Worm (Caenorhabditis elegans): ENCODE measurements around the gene str-160.

str-160 gene

DNA sequence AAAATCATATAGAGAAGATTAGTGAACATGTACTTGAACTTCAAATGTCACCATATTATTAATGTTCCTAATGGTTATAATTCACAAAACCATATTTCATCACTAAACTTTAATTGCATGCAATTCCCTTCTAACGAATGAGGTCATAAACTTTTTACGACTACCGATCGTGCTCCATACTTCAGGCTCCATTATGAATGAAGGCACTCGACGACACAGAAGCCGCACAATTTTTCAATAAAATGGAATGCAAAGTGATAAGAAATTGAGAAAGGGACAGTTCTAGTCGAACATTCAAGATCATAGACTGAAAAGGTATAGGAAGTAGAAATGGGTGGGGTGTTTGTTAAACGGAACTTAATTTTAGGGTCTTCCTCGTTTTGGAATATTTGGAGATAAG lies 21.4 kb downstream of the str-160 start:
- no peak for TF ChIP-seq aly-2 (tag; optimal IDR thresholded peaks at IDR 0.05)
- no peak for TF ChIP-seq daf-12 (tag; optimal IDR thresholded peaks at IDR 0.05)
- TF ChIP-seq mdl-1 (tag; optimal IDR thresholded peaks at IDR 0.05), result no peak
- TF ChIP-seq ceh-82 (tag; optimal IDR thresholded peaks at IDR 0.05), result no peak
- TF ChIP-seq elt-2 (tag; optimal IDR thresholded peaks at IDR 0.05), result peak; percentile 64
- peak; percentile 7 for TF ChIP-seq pqm-1 (tag; optimal IDR thresholded peaks at IDR 0.05)

- TF ChIP-seq nhr-76 (tag; optimal IDR thresholded peaks at IDR 0.05), result no peak
- TF ChIP-seq elt-2 (tag; optimal IDR thresholded peaks at IDR 0.05), result peak; percentile 45
Observed at ce11 chrV:1756856-1757255, 22.2 kb downstream of the str-160 start, which contains the start of gene clec-204. Gene clec-204, plus strand, starts transcription at chrV:1757156.

DNA sequence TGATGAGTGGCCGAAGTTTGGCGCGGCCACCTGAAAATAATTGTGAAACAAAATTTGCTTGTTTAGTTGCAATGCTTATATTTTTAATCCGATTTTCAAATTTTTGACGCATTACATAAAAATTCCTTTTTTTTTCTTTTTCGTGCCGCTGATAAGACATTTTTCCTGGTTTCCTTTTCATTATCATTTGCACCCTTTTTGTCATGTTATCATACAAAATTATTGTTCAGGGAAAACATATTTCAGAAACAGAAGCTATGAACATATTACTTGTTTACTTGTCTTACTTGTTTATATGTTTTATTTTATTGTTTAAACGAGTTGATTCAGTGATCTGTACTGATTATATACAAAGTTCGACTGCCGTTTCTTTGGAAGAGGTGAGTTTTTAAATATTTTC lies 26.0 kb downstream of the str-160 start, which contains the start of gene clec-205:
clec-205 (plus strand) TSS at position 212 of the 400 bp plus-strand sequence.
- TF ChIP-seq ceh-28 (tag; optimal IDR thresholded peaks at IDR 0.05), result no peak
- TF ChIP-seq elt-2 (tag; optimal IDR thresholded peaks at IDR 0.05), result peak; percentile 60
- TF ChIP-seq ceh-9 (tag; optimal IDR thresholded peaks at IDR 0.05), result no peak
- no peak for TF ChIP-seq nfya-1 (tag; optimal IDR thresholded peaks at IDR 0.05; ENCODE audit: insufficient read depth)
- no peak for TF ChIP-seq nhr-25 (tag; optimal IDR thresholded peaks at IDR 0.05)
- TF ChIP-seq lin-39 (tag; optimal IDR thresholded peaks at IDR 0.05), result no peak

ce11 chrV:1767427-1767826 lies 32.8 kb downstream of the str-160 start:
- TF ChIP-seq nhr-237 (tag; optimal IDR thresholded peaks at IDR 0.05) (no peak), nhr-28 (tag; optimal IDR thresholded peaks at IDR 0.05) (no peak), fkh-10 (GFP tag; optimal IDR thresholded peaks at IDR 0.05) (no peak), ztf-4 (tag; optimal IDR thresholded peaks at IDR 0.05) (no peak), ama-1 (optimal IDR thresholded peaks at IDR 0.05) (no peak), pha-4 (tag; optimal IDR thresholded peaks at IDR 0.05) (no peak), nhr-76 (tag; optimal IDR thresholded peaks at IDR 0.05) (no peak), jun-1 (tag; optimal IDR thresholded peaks at IDR 0.05) (no peak), lin-15B (tag; optimal IDR thresholded peaks at IDR 0.05) (no peak), nhr-12 (tag; optimal IDR thresholded peaks at IDR 0.05) (no peak), daf-12 (tag; optimal IDR thresholded peaks at IDR 0.05) (no peak), nhr-23 (tag; optimal IDR thresholded peaks at IDR 0.05) (no peak), fos-1 (tag; optimal IDR thresholded peaks at IDR 0.05) (no peak), mdl-1 (tag; optimal IDR thresholded peaks at IDR 0.05) (no peak), tbx-2 (tag; optimal IDR thresholded peaks at IDR 0.05) (no peak), sea-2 (GFP tag; optimal IDR thresholded peaks at IDR 0.05) (no peak), aly-2 (tag; optimal IDR thresholded peaks at IDR 0.05) (no peak)

- TF ChIP-seq pha-4 (tag; optimal IDR thresholded peaks at IDR 0.05) (peak; percentile 47), lin-15B (tag; optimal IDR thresholded peaks at IDR 0.05) (peak; percentile 36), ceh-82 (tag; optimal IDR thresholded peaks at IDR 0.05) (no peak), elt-2 (tag; optimal IDR thresholded peaks at IDR 0.05) (peak; percentile 52)
Observed at ce11 chrV:1771727-1772126, 37.1 kb downstream of the str-160 start, which contains the start of gene dhs-13. Gene dhs-13, minus strand, starts transcription at chrV:1771734.

ce11 chrV:1773120-1773519 lies 38.5 kb downstream of the str-160 start:
- TF ChIP-seq hmg-11 (tag; optimal IDR thresholded peaks at IDR 0.05) (peak; percentile 32), egl-5 (tag; optimal IDR thresholded peaks at IDR 0.05) (no peak), elt-2 (tag; optimal IDR thresholded peaks at IDR 0.05) (peak; percentile 27), fos-1 (tag; optimal IDR thresholded peaks at IDR 0.05) (no peak), nfya-1 (tag; optimal IDR thresholded peaks at IDR 0.05; ENCODE audit: insufficient read depth) (peak; percentile 22)

- no peak for TF ChIP-seq ama-1 (optimal IDR thresholded peaks at IDR 0.05)
- TF ChIP-seq egl-5 (tag; optimal IDR thresholded peaks at IDR 0.05), result no peak
- TF ChIP-seq skn-1 (tag; optimal IDR thresholded peaks at IDR 0.05), result no peak
- no peak for TF ChIP-seq lsy-12 (tag; optimal IDR thresholded peaks at IDR 0.05)
- TF ChIP-seq nhr-43 (tag; optimal IDR thresholded peaks at IDR 0.05; ENCODE audit: poor library complexity, severe bottlenecking), result no peak
- TF ChIP-seq daf-12 (tag; optimal IDR thresholded peaks at IDR 0.05), result no peak
- no peak for TF ChIP-seq ceh-16 (tag; optimal IDR thresholded peaks at IDR 0.05)
- no peak for TF ChIP-seq elt-1 (tag; optimal IDR thresholded peaks at IDR 0.05)
Observed at ce11 chrV:1774874-1775589, 40.4 kb downstream of the str-160 start, which contains the start of gene F36H9.7. Gene F36H9.7, minus strand, starts transcription at chrV:1774924.
